Worm (Caenorhabditis elegans) whole organism, young adult: ENCODE measurements around the gene trcs-2.

ENCODE experiments used
- D2030.7 ChIP-seq: fragments of 200-800 bp; sonication (Bioruptor generic); IDR thresholded peaks from 2 replicates; pipeline ENCODE4 v1.3.6; 2022; ENCODE audit warnings: missing genetic modification reagents, missing genetic modification characterization, missing compliant biosample characterization
- ceh-58 ChIP-seq: fragments of 200-800 bp; sonication (Bioruptor generic); IDR thresholded peaks from 2 replicates; pipeline ENCODE4 v1.3.6; 2022; ENCODE audit warnings: missing genetic modification characterization, missing compliant biosample characterization
- ceh-91 ChIP-seq: fragments of 200-800 bp; sonication (Bioruptor generic); IDR thresholded peaks from 2 replicates; pipeline ENCODE4 v1.3.6; 2022; ENCODE audit warnings: missing genetic modification reagents, missing genetic modification characterization, missing compliant biosample characterization
- efl-1 ChIP-seq: fragments of 150-350 bp; optimal IDR thresholded peaks from 2 replicates; lab custom pipeline; 2014; ENCODE audit warnings: missing biosample characterization, missing genetic modification reagents, missing genetic modification characterization
- him-1 ChIP-seq: sonication (generic microtip); optimal IDR thresholded peaks from 2 replicates; lab custom pipeline; 2016; ENCODE audit warnings: missing genotype, missing genetic modification reagents, missing genetic modification characterization, missing compliant biosample characterization
- madf-6 ChIP-seq: fragments of 200-800 bp; sonication (Bioruptor generic); IDR thresholded peaks from 2 replicates; pipeline ENCODE4 v1.3.6; 2022; ENCODE audit warnings: missing genetic modification reagents, missing genetic modification characterization, missing compliant biosample characterization
- unc-62 ChIP-seq: fragments of 150-350 bp; optimal IDR thresholded peaks from 2 replicates; lab custom pipeline; 2014; ENCODE audit warnings: missing biosample characterization, missing genetic modification reagents, missing genetic modification characterization

DNA sequence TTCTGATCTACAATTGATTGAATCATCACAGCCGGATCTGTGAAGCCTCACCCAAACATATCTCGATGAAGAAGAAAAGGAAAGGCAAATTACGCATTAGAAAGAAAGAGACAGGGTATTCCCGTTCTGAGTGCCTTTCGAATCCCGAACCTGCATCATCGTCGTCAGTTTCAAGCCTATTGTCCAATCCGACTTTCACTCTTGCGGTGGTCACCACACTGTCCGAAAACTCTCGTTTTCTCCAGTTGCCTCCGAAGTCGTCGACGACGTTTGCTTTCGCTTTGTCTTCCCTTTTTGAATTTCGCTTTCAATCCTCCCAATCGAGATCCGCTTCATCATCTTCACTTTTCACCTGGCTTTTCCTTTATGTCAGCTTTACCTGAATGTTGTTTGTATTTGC is 26.8 kb downstream of the trcs-2 start:
- TF ChIP-seq him-1 (tag; lab: Kevin White, UChicago): no peak
- no peak for TF ChIP-seq D2030.7
- TF ChIP-seq ceh-91: no peak
- TF ChIP-seq efl-1 (GFP tag; lab: Kevin White, UChicago): no peak
- TF ChIP-seq unc-62 (GFP tag; lab: Kevin White, UChicago): no peak
- no peak for TF ChIP-seq ceh-58 (GFP tag; lab: Robert Waterston, UW)
- no peak for TF ChIP-seq madf-6
